Fruit fly (Drosophila melanogaster): ENCODE data around the gene elav.

The elav gene

dm6 chrX:524331-524730, 1.3 kb upstream of the elav start:
- no peak for TF ChIP-seq CG7045 (GFP tag; optimal IDR thresholded peaks at IDR 0.05)
- no peak for TF ChIP-seq CG5204 (GFP tag; optimal IDR thresholded peaks at IDR 0.05)
- no peak for TF ChIP-seq cic (GFP tag; optimal IDR thresholded peaks at IDR 0.05)
- no peak for TF ChIP-seq kay (GFP tag; ENCODE audit: borderline replicate concordance)
- no peak for TF ChIP-seq Hr96 (GFP tag; optimal IDR thresholded peaks at IDR 0.05)
- TF ChIP-seq pad (GFP tag; optimal IDR thresholded peaks at IDR 0.05) = no peak
- no peak for TF ChIP-seq CG12768 (GFP tag; optimal IDR thresholded peaks at IDR 0.05)
- TF ChIP-seq CG33017 (tag; optimal IDR thresholded peaks at IDR 0.05) = no peak
- TF ChIP-seq CG11617 (GFP tag; optimal IDR thresholded peaks at IDR 0.05) = no peak
- TF ChIP-seq CG1620 (GFP tag; optimal IDR thresholded peaks at IDR 0.05) = no peak
- TF ChIP-seq cnc (optimal IDR thresholded peaks at IDR 0.05) = no peak
- no peak for TF ChIP-seq CG7101 (tag; optimal IDR thresholded peaks at IDR 0.05)
- no peak for TF ChIP-seq bab1 (GFP tag; optimal IDR thresholded peaks at IDR 0.05)
- TF ChIP-seq Mnt (GFP tag; optimal IDR thresholded peaks at IDR 0.05) = no peak
- no peak for TF ChIP-seq toe (GFP tag; optimal IDR thresholded peaks at IDR 0.05)
- TF ChIP-seq Crg-1 (GFP tag; optimal IDR thresholded peaks at IDR 0.05) = no peak
- TF ChIP-seq CG14711 (tag; optimal IDR thresholded peaks at IDR 0.05) = no peak
- no peak for TF ChIP-seq tj (GFP tag; optimal IDR thresholded peaks at IDR 0.05)

dm6 chrX:522357-523043, 526 bp downstream of the elav start:
- TF ChIP-seq pad (GFP tag; optimal IDR thresholded peaks at IDR 0.05) (peak; percentile 78), toe (GFP tag; optimal IDR thresholded peaks at IDR 0.05) (peak; percentile 83), kay (GFP tag; ENCODE audit: borderline replicate concordance) (peak; percentile 88), Hr96 (GFP tag; optimal IDR thresholded peaks at IDR 0.05) (peak; percentile 95), bab1 (GFP tag; optimal IDR thresholded peaks at IDR 0.05) (peak; percentile 81), CG5204 (GFP tag; optimal IDR thresholded peaks at IDR 0.05) (peak; percentile 90), tj (GFP tag; optimal IDR thresholded peaks at IDR 0.05) (peak; percentile 69), CG12768 (GFP tag; optimal IDR thresholded peaks at IDR 0.05) (peak; percentile 81), CG7045 (GFP tag; optimal IDR thresholded peaks at IDR 0.05) (peak; percentile 79), Mnt (GFP tag; optimal IDR thresholded peaks at IDR 0.05) (peak; percentile 90), Clk (GFP tag; optimal IDR thresholded peaks at IDR 0.05) (peak; percentile 48), cnc (optimal IDR thresholded peaks at IDR 0.05) (no peak), ovo (GFP tag; optimal IDR thresholded peaks at IDR 0.05) (peak; percentile 83), CG33017 (tag; optimal IDR thresholded peaks at IDR 0.05) (peak; percentile 83), cic (GFP tag; optimal IDR thresholded peaks at IDR 0.05) (peak; percentile 76), CG1620 (GFP tag; optimal IDR thresholded peaks at IDR 0.05) (peak; percentile 93), CG14711 (tag; optimal IDR thresholded peaks at IDR 0.05) (peak; percentile 84), CG11617 (GFP tag; optimal IDR thresholded peaks at IDR 0.05) (peak; percentile 74), Crg-1 (GFP tag; optimal IDR thresholded peaks at IDR 0.05) (peak; percentile 61), CG7101 (tag; optimal IDR thresholded peaks at IDR 0.05) (peak; percentile 92)

dm6 chrX:521683-522082, 1.3 kb downstream of the elav start:
- no peak for TF ChIP-seq pad (GFP tag; optimal IDR thresholded peaks at IDR 0.05)
- TF ChIP-seq CG33017 (tag; optimal IDR thresholded peaks at IDR 0.05) = no peak
- no peak for TF ChIP-seq Clk (GFP tag; optimal IDR thresholded peaks at IDR 0.05)
- no peak for TF ChIP-seq CG11617 (GFP tag; optimal IDR thresholded peaks at IDR 0.05)
- TF ChIP-seq CG7101 (tag; optimal IDR thresholded peaks at IDR 0.05) = no peak
- no peak for TF ChIP-seq CG7045 (GFP tag; optimal IDR thresholded peaks at IDR 0.05)
- no peak for TF ChIP-seq tj (GFP tag; optimal IDR thresholded peaks at IDR 0.05)
- no peak for TF ChIP-seq Crg-1 (GFP tag; optimal IDR thresholded peaks at IDR 0.05)
- TF ChIP-seq kay (GFP tag; ENCODE audit: borderline replicate concordance) = no peak
- TF ChIP-seq CG12768 (GFP tag; optimal IDR thresholded peaks at IDR 0.05) = no peak
- no peak for TF ChIP-seq Mnt (GFP tag; optimal IDR thresholded peaks at IDR 0.05)
- TF ChIP-seq CG14711 (tag; optimal IDR thresholded peaks at IDR 0.05) = no peak
- TF ChIP-seq cnc (optimal IDR thresholded peaks at IDR 0.05) = no peak
- TF ChIP-seq Hr96 (GFP tag; optimal IDR thresholded peaks at IDR 0.05) = no peak
- TF ChIP-seq ovo (GFP tag; optimal IDR thresholded peaks at IDR 0.05) = no peak

dm6 chrX:520215-520861, 2.7 kb downstream of the elav start:
- no peak for TF ChIP-seq Mnt (GFP tag; optimal IDR thresholded peaks at IDR 0.05)

dm6 chrX:518858-519257, 4.2 kb downstream of the elav start:
- TF ChIP-seq CG14711 (tag; optimal IDR thresholded peaks at IDR 0.05) (no peak), toe (GFP tag; optimal IDR thresholded peaks at IDR 0.05) (no peak), kay (GFP tag; ENCODE audit: borderline replicate concordance) (no peak), cic (GFP tag; optimal IDR thresholded peaks at IDR 0.05) (no peak), cnc (optimal IDR thresholded peaks at IDR 0.05) (no peak), CG7101 (tag; optimal IDR thresholded peaks at IDR 0.05) (no peak), CG12768 (GFP tag; optimal IDR thresholded peaks at IDR 0.05) (no peak)

dm6 chrX:515676-516075, 7.3 kb downstream of the elav start:
- TF ChIP-seq CG1620 (GFP tag; optimal IDR thresholded peaks at IDR 0.05) = no peak

dm6 chrX:512527-512926, 10.5 kb downstream of the elav start:
- TF ChIP-seq cic (GFP tag; optimal IDR thresholded peaks at IDR 0.05) (no peak), ovo (GFP tag; optimal IDR thresholded peaks at IDR 0.05) (no peak), Hr96 (GFP tag; optimal IDR thresholded peaks at IDR 0.05) (no peak), cnc (optimal IDR thresholded peaks at IDR 0.05) (no peak), Mnt (GFP tag; optimal IDR thresholded peaks at IDR 0.05) (no peak), CG14711 (tag; optimal IDR thresholded peaks at IDR 0.05) (no peak), CG11617 (GFP tag; optimal IDR thresholded peaks at IDR 0.05) (no peak), CG1620 (GFP tag; optimal IDR thresholded peaks at IDR 0.05) (no peak), CG7045 (GFP tag; optimal IDR thresholded peaks at IDR 0.05) (no peak), tj (GFP tag; optimal IDR thresholded peaks at IDR 0.05) (no peak), pad (GFP tag; optimal IDR thresholded peaks at IDR 0.05) (no peak), CG12768 (GFP tag; optimal IDR thresholded peaks at IDR 0.05) (no peak), CG7101 (tag; optimal IDR thresholded peaks at IDR 0.05) (no peak), Clk (GFP tag; optimal IDR thresholded peaks at IDR 0.05) (no peak)

Measured in whole organism, adult.